Worm (Caenorhabditis elegans) whole organism, L4/young adult: ENCODE results near the gene math-21.
"Not testable (repeated sequence)": the region's sequence is repeated elsewhere in the genome, so short reads cannot be mapped to it uniquely, and the experiment has no call there.

Experiments
- W03F9.2 ChIP-seq: fragments of 150-350 bp; optimal IDR thresholded peaks from 2 replicates; lab custom pipeline; 2014; ENCODE audit warnings: missing biosample characterization, missing genetic modification characterization
- dao-5 ChIP-seq: sonication (generic microtip); optimal IDR thresholded peaks from 2 replicates; lab custom pipeline; 2016; ENCODE audit warnings: missing genotype, missing genetic modification characterization, moderate library complexity, missing compliant biosample characterization

DNA sequence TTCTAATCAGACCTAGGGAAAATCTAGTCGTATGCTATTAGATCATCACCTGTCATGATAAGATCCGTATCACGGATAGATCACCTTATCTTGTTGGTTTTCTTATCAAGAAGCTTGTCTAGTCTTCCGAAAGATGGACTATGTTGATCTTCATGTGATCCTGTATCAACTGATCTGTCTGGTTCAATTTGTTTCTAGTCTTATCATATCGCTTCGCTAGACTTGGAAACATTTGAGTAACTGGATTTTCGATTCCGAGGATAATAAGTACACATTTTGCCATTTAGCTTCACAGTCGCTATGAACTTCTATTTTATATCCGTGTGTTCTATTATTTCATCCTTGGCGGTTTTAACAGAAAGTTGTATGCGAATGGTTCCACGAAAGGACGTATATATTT lies 45.4 kb upstream of the math-21 start, which contains the start of gene ZK250.2:
- not testable (repeated sequence) for TF ChIP-seq dao-5 (tag; lab: Kevin White, UChicago); W03F9.2
